Worm (Caenorhabditis elegans) whole organism, young adult: ENCODE results near the gene R13H7.2.

Experiments used
- F55B11.4 ChIP-seq: sonication (generic microtip); optimal IDR thresholded peaks from 2 replicates; lab custom pipeline; 2016; ENCODE audit warnings: missing compliant biosample characterization, missing genetic modification characterization, borderline replicate concordance; ENCODE audit not compliant: insufficient read depth
- F57C9.4 ChIP-seq: sonication (generic microtip); optimal IDR thresholded peaks from 2 replicates; lab custom pipeline; 2017; ENCODE audit warnings: mild to moderate bottlenecking, missing genetic modification characterization, missing compliant biosample characterization
- ama-1 ChIP-seq, 3 experiments: fragments of 150-350 bp in 1 of 3; sonication (generic microtip) in 2 of 3; optimal IDR thresholded peaks; 2 replicates each; lab custom pipeline; 2014 to 2018; ENCODE audit warnings: missing biosample characterization in 2 of 3, missing genetic modification characterization in 2 of 3, missing genetic modification reagents in 2 of 3
- attf-5 ChIP-seq: fragments of 200-800 bp; sonication (Bioruptor generic); optimal IDR thresholded peaks from 2 replicates; lab custom pipeline; 2018; ENCODE audit warnings: mild to moderate bottlenecking, missing genetic modification characterization, missing compliant biosample characterization
- ccch-3 ChIP-seq: fragments of 200-800 bp; sonication (Bioruptor generic); optimal IDR thresholded peaks from 2 replicates; lab custom pipeline; 2018; ENCODE audit warnings: mild to moderate bottlenecking, missing genetic modification characterization, missing compliant biosample characterization
- dpl-1 ChIP-seq: fragments of 150-350 bp; optimal IDR thresholded peaks from 2 replicates; lab custom pipeline; 2014; ENCODE audit warnings: missing biosample characterization, missing genetic modification reagents, missing genetic modification characterization
- egl-44 ChIP-seq: fragments of 200-800 bp; sonication (Bioruptor generic); IDR thresholded peaks from 2 replicates; pipeline ENCODE4 v1.3.6; 2022; ENCODE audit warnings: missing genetic modification reagents, missing genetic modification characterization, missing compliant biosample characterization
- hlh-12 ChIP-seq: sonication (generic microtip); optimal IDR thresholded peaks from 2 replicates; lab custom pipeline; 2016; ENCODE audit warnings: missing genetic modification characterization, missing compliant biosample characterization
- hlh-26 ChIP-seq: fragments of 200-800 bp; sonication (Bioruptor generic); conservative IDR thresholded peaks from 2 replicates; pipeline ENCODE4 v1.3.6; 2022; ENCODE audit warnings: missing genetic modification reagents, missing genetic modification characterization, missing compliant biosample characterization
- nfya-1 ChIP-seq: sonication (generic microtip); optimal IDR thresholded peaks from 2 replicates; lab custom pipeline; 2017; ENCODE audit warnings: antibody characterized with exemption, missing compliant biosample characterization, missing genetic modification characterization, borderline replicate concordance; ENCODE audit not compliant: insufficient read depth
- pha-4 ChIP-seq: fragments of 150-350 bp; sonication (generic microtip); optimal IDR thresholded peaks from 2 replicates; lab custom pipeline; 2014; ENCODE audit warnings: missing biosample characterization, missing genetic modification reagents, missing genetic modification characterization
- snpc-4 ChIP-seq, 5 experiments: fragments of 150-350 bp in 1 of 5; sonication (generic microtip) in 4 of 5; optimal IDR thresholded peaks; 2 replicates each; lab custom pipeline; 2014 to 2018; ENCODE audit warnings: missing genetic modification characterization in 5 of 5, missing biosample characterization in 3 of 5, antibody characterized with exemption in 2 of 5, mild to moderate bottlenecking in 2 of 5, missing compliant biosample characterization in 2 of 5, missing genotype in 2 of 5, moderate library complexity in 2 of 5, missing genetic modification reagents in 1 of 5
- tbx-9 ChIP-seq: sonication (generic microtip); optimal IDR thresholded peaks from 2 replicates; lab custom pipeline; 2016; ENCODE audit warnings: borderline replicate concordance, missing genetic modification characterization, inconsistent platforms, missing compliant biosample characterization
- unc-130 ChIP-seq: sonication (generic microtip); optimal IDR thresholded peaks from 2 replicates; lab custom pipeline; 2016; ENCODE audit warnings: missing genetic modification reagents, missing genetic modification characterization, missing compliant biosample characterization

DNA sequence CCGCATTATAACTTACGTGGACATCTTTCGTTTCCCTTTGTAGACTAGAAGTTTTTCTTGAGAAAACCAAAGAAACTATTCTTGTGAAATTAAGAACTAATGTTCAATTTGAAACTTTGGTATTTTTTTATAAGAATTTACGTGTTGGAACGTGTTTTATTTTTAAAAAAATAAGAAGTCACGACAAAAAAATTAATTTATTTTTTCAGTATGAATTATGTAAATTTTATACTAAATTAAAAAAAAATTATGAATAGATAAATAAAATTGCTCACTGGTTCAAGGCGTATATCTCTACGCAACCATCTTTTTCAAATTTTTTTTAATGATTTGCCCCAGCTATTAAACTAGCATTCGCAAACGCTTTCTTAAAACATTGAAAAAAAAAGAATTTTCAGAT is 41.6 kb downstream of the R13H7.2 start, which contains the start of gene C17H12.5:
- TF ChIP-seq ccch-3 (GFP tag; lab: Kevin White, UChicago) (no peak), unc-130 (GFP tag; lab: Kevin White, UChicago) (no peak), egl-44 (GFP tag; lab: Robert Waterston, UW) (no peak), tbx-9 (tag; lab: Kevin White, UChicago) (no peak), ama-1 (optimal IDR thresholded peaks at IDR 0.05; lab: Kevin White, UChicago) (no peak), ama-1 (GFP tag; optimal IDR thresholded peaks at IDR 0.05; lab: Kevin White, UChicago) (no peak), attf-5 (GFP tag; lab: Kevin White, UChicago) (no peak), snpc-4 (GFP tag; optimal IDR thresholded peaks at IDR 0.05; lab: Kevin White, UChicago) (no peak), snpc-4 (tag; optimal IDR thresholded peaks at IDR 0.05; lab: Kevin White, UChicago) (no peak), hlh-12 (no peak), pha-4 (tag; lab: Kevin White, UChicago) (no peak), dpl-1 (GFP tag; lab: Kevin White, UChicago) (no peak), F57C9.4 (tag; lab: Kevin White, UChicago) (no peak), F55B11.4 (tag; lab: Kevin White, UChicago) (no peak), nfya-1 (tag; lab: Kevin White, UChicago) (no peak), hlh-26 (GFP tag; lab: Robert Waterston, UW) (no peak)
